Worm (Caenorhabditis elegans): ENCODE data around the gene rpb-12.

rpb-12 gene

ce11 chrIV:9104071-9105016, 42.3 kb downstream of the rpb-12 start, which contains the start of the genes C01F6.14 and fem-3:
TSS of gene C01F6.14 (minus strand) at chrIV:9104121.
TSS of gene fem-3 (plus strand) at chrIV:9104966.
- no peak for TF ChIP-seq flt-1 (GFP tag; IDR thresholded peaks at IDR 0.05)
- no peak for TF ChIP-seq tab-1 (GFP tag; IDR thresholded peaks at IDR 0.05)
- no peak for TF ChIP-seq ref-1 (GFP tag; conservative IDR thresholded peaks at IDR 0.05)
- TF ChIP-seq ztf-23 (GFP tag; IDR thresholded peaks at IDR 0.05): no peak
- no peak for TF ChIP-seq ztf-29 (GFP tag; IDR thresholded peaks at IDR 0.05)
- no peak for TF ChIP-seq klf-2 (GFP tag; conservative IDR thresholded peaks at IDR 0.05)
- no peak for TF ChIP-seq med-1 (GFP tag; optimal IDR thresholded peaks at IDR 0.05; ENCODE audit: insufficient read depth)
- no peak for TF ChIP-seq cog-1 (tag; optimal IDR thresholded peaks at IDR 0.05)
- TF ChIP-seq T22C8.4 (GFP tag; IDR thresholded peaks at IDR 0.05): no peak

ce11 chrIV:9100835-9101234, 45.8 kb downstream of the rpb-12 start:
- no peak for TF ChIP-seq cog-1 (tag; optimal IDR thresholded peaks at IDR 0.05)
- TF ChIP-seq flt-1 (GFP tag; IDR thresholded peaks at IDR 0.05): no peak
- no peak for TF ChIP-seq tab-1 (GFP tag; IDR thresholded peaks at IDR 0.05)
- no peak for TF ChIP-seq ztf-23 (GFP tag; IDR thresholded peaks at IDR 0.05)
- no peak for TF ChIP-seq ztf-29 (GFP tag; IDR thresholded peaks at IDR 0.05)
- TF ChIP-seq T22C8.4 (GFP tag; IDR thresholded peaks at IDR 0.05): no peak
- no peak for TF ChIP-seq klf-2 (GFP tag; conservative IDR thresholded peaks at IDR 0.05)
- TF ChIP-seq ref-1 (GFP tag; conservative IDR thresholded peaks at IDR 0.05): no peak
- no peak for TF ChIP-seq med-1 (GFP tag; optimal IDR thresholded peaks at IDR 0.05; ENCODE audit: insufficient read depth)

ce11 chrIV:9098942-9099341, 47.7 kb downstream of the rpb-12 start, which contains the start of gene gldi-10:
TSS of gene gldi-10 (plus strand) at chrIV:9099242.
- no peak for TF ChIP-seq ztf-23 (GFP tag; IDR thresholded peaks at IDR 0.05)
- no peak for TF ChIP-seq tab-1 (GFP tag; IDR thresholded peaks at IDR 0.05)
- no peak for TF ChIP-seq cog-1 (tag; optimal IDR thresholded peaks at IDR 0.05)
- TF ChIP-seq ztf-29 (GFP tag; IDR thresholded peaks at IDR 0.05): no peak
- TF ChIP-seq T22C8.4 (GFP tag; IDR thresholded peaks at IDR 0.05): no peak
- no peak for TF ChIP-seq klf-2 (GFP tag; conservative IDR thresholded peaks at IDR 0.05)
- no peak for TF ChIP-seq flt-1 (GFP tag; IDR thresholded peaks at IDR 0.05)

Measured in whole organism, midembryonic.